Fruit fly (Drosophila melanogaster) whole organism, embryonic: ENCODE data around the gene Alp10.

Experiments used
- Awh ChIP-seq: fragments of 200-800 bp; sonication (Bioruptor generic); IDR thresholded peaks from 2 replicates; pipeline ENCODE4, ENCODE4 v1.3.6; 2022; ENCODE audit warnings: missing biosample characterization, missing genetic modification characterization
- CG11456 ChIP-seq: fragments of 200-800 bp; sonication (Bioruptor generic); IDR thresholded peaks from 3 replicates; pipeline ENCODE4 v1.3.6; 2022; ENCODE audit warnings: missing biosample characterization, missing genetic modification characterization
- CG11696 ChIP-seq: fragments of 200-800 bp; sonication (Bioruptor generic); IDR thresholded peaks from 2 replicates; pipeline ENCODE4 v1.3.6; 2022; ENCODE audit warnings: missing biosample characterization, missing genetic modification characterization
- CG12236 ChIP-seq: fragments of 200-800 bp; sonication (Bioruptor generic); optimal IDR thresholded peaks from 2 replicates; lab custom pipeline; 2016; ENCODE audit warnings: missing biosample characterization, missing genetic modification characterization
- CG13894 ChIP-seq: fragments of 200-800 bp; sonication (Bioruptor generic); optimal IDR thresholded peaks from 3 replicates; lab custom pipeline; 2018; ENCODE audit warnings: missing biosample characterization, mild to moderate bottlenecking, missing genetic modification characterization, moderate library complexity
- CG1603 ChIP-seq: fragments of 200-800 bp; sonication (Bioruptor generic); optimal IDR thresholded peaks from 2 replicates; lab custom pipeline; 2019; ENCODE audit warnings: missing biosample characterization, mild to moderate bottlenecking, missing genetic modification characterization, moderate library complexity
- CG17385 ChIP-seq: fragments of 200-800 bp; sonication (Bioruptor generic); optimal IDR thresholded peaks from 3 replicates; lab custom pipeline; 2018; ENCODE audit warnings: missing biosample characterization, mild to moderate bottlenecking, missing genetic modification characterization
- CG17568 ChIP-seq: fragments of 200-800 bp; sonication (Bioruptor generic); optimal IDR thresholded peaks from 2 replicates; lab custom pipeline; 2018; ENCODE audit warnings: missing biosample characterization, mild to moderate bottlenecking, missing genetic modification characterization, moderate library complexity
- CG2678 ChIP-seq: fragments of 200-800 bp; sonication (Bioruptor generic); optimal IDR thresholded peaks from 3 replicates; lab custom pipeline; 2019; ENCODE audit warnings: missing biosample characterization, mild to moderate bottlenecking, missing genetic modification characterization, moderate library complexity
- CG30403 ChIP-seq: fragments of 200-800 bp; sonication (Bioruptor generic); optimal IDR thresholded peaks from 3 replicates; lab custom pipeline; 2016; ENCODE audit warnings: missing biosample characterization, missing genetic modification characterization
- CG31224 ChIP-seq: fragments of 200-800 bp; sonication (Bioruptor generic); IDR thresholded peaks from 2 replicates; pipeline ENCODE4 v1.3.6; 2022; ENCODE audit warnings: missing biosample characterization, missing genetic modification characterization
- CG33557 ChIP-seq: fragments of 200-800 bp; sonication (Bioruptor generic); optimal IDR thresholded peaks from 2 replicates; lab custom pipeline; 2019; ENCODE audit warnings: missing biosample characterization, mild to moderate bottlenecking, missing genetic modification characterization, moderate library complexity
- CG6175 ChIP-seq: fragments of 200-800 bp; sonication (Bioruptor generic); IDR thresholded peaks from 3 replicates; pipeline ENCODE4 v1.3.6; 2022; ENCODE audit warnings: missing biosample characterization, missing genetic modification characterization
- CG6254 ChIP-seq: fragments of 200-800 bp; sonication (Bioruptor generic); optimal IDR thresholded peaks from 3 replicates; lab custom pipeline; 2017; ENCODE audit warnings: mild to moderate bottlenecking, missing biosample characterization, missing genetic modification reagents, missing genetic modification characterization
- CG6854 ChIP-seq: fragments of 200-800 bp; sonication (Bioruptor generic); optimal IDR thresholded peaks from 3 replicates; lab custom pipeline; 2017; ENCODE audit warnings: missing biosample characterization, mild to moderate bottlenecking, missing genetic modification characterization
- CG7372 ChIP-seq: fragments of 200-800 bp; sonication (Bioruptor generic); IDR thresholded peaks from 2 replicates; pipeline ENCODE4 v1.3.6; 2022; ENCODE audit warnings: missing biosample characterization, missing genetic modification characterization
- CG7987 ChIP-seq: fragments of 200-800 bp; sonication (Bioruptor generic); optimal IDR thresholded peaks from 2 replicates; lab custom pipeline; 2018; ENCODE audit warnings: missing biosample characterization, mild to moderate bottlenecking, missing genetic modification characterization, moderate library complexity
- CG8765 ChIP-seq: fragments of 200-800 bp; sonication (Bioruptor generic); IDR thresholded peaks from 2 replicates; pipeline ENCODE4 v1.3.6; 2022; ENCODE audit warnings: missing biosample characterization, missing genetic modification characterization
- CG8924 ChIP-seq: fragments of 200-800 bp; optimal IDR thresholded peaks from 3 replicates; lab custom pipeline; 2019; ENCODE audit warnings: missing biosample characterization, mild to moderate bottlenecking, missing genetic modification characterization, moderate library complexity
- CG9932 ChIP-seq: fragments of 200-800 bp; sonication (Bioruptor generic); IDR thresholded peaks from 2 replicates; pipeline ENCODE4 v1.3.6; 2022; ENCODE audit warnings: missing biosample characterization, missing genetic modification characterization
- Chrac-16 ChIP-seq: fragments of 200-800 bp; sonication (Bioruptor generic); optimal IDR thresholded peaks from 3 replicates; lab custom pipeline; 2016; ENCODE audit warnings: missing biosample characterization, missing genetic modification characterization
- Dek ChIP-seq: fragments of 200-800 bp; sonication (Bioruptor generic); optimal IDR thresholded peaks from 3 replicates; lab custom pipeline; 2019; ENCODE audit warnings: missing biosample characterization, mild to moderate bottlenecking, missing genetic modification characterization, moderate library complexity
- Dfd ChIP-seq, 2 experiments: fragments of >200 bp; optimal IDR thresholded peaks; 2 replicates each; lab custom pipeline; 2017; ENCODE audit warnings: missing biosample characterization in 2 of 2, missing genetic modification characterization in 2 of 2
- Dip3 ChIP-seq: fragments of 200-800 bp; sonication (Bioruptor generic); optimal IDR thresholded peaks from 3 replicates; lab custom pipeline; 2016; ENCODE audit warnings: missing biosample characterization, missing genetic modification characterization
- Drgx ChIP-seq: fragments of 200-800 bp; sonication (Bioruptor generic); IDR thresholded peaks from 2 replicates; pipeline ENCODE4 v1.3.6; 2022; ENCODE audit warnings: missing biosample characterization, missing genetic modification characterization
- Ets65A ChIP-seq: fragments of 200-800 bp; sonication (Bioruptor generic); peaks from one replicate; lab custom pipeline; 2016; ENCODE audit warnings: missing biosample characterization, missing genetic modification characterization
- Fer3 ChIP-seq: fragments of 200-800 bp; sonication (Bioruptor generic); optimal IDR thresholded peaks from 2 replicates; lab custom pipeline; 2018; ENCODE audit warnings: missing biosample characterization, mild to moderate bottlenecking, missing genetic modification characterization, moderate library complexity
- HmgD ChIP-seq: fragments of 200-800 bp; sonication (Bioruptor generic); optimal IDR thresholded peaks from 3 replicates; lab custom pipeline; 2016; ENCODE audit warnings: missing biosample characterization, missing genetic modification characterization
- Kr ChIP-seq: fragments of 200-800 bp; sonication (Bioruptor generic); optimal IDR thresholded peaks from 2 replicates; lab custom pipeline; 2017; ENCODE audit warnings: missing biosample characterization, mild to moderate bottlenecking, missing genetic modification characterization
- Meics ChIP-seq: fragments of 200-800 bp; sonication (Bioruptor generic); optimal IDR thresholded peaks from 2 replicates; lab custom pipeline; 2017; ENCODE audit warnings: missing biosample characterization, mild to moderate bottlenecking, missing genetic modification characterization
- Pdp1 ChIP-seq, 2 experiments: fragments of 200-800 bp; sonication (Bioruptor generic); optimal IDR thresholded peaks; 3 replicates each; lab custom pipeline; 2016; ENCODE audit warnings: missing biosample characterization in 2 of 2, missing genetic modification characterization in 2 of 2, mild to moderate bottlenecking in 1 of 2, moderate library complexity in 1 of 2
- Sry-β ChIP-seq: fragments of 200-800 bp; sonication (Bioruptor generic); optimal IDR thresholded peaks from 2 replicates; lab custom pipeline; 2018; ENCODE audit warnings: missing biosample characterization, mild to moderate bottlenecking, missing genetic modification characterization, moderate library complexity
- abd-A ChIP-seq: fragments of 200-800 bp; sonication (Bioruptor generic); optimal IDR thresholded peaks from 3 replicates; lab custom pipeline; 2019; ENCODE audit warnings: missing biosample characterization, mild to moderate bottlenecking, missing genetic modification characterization, moderate library complexity
- cad ChIP-seq: fragments of >200 bp; optimal IDR thresholded peaks from 2 replicates; lab custom pipeline; 2017; ENCODE audit warnings: missing biosample characterization, missing genetic modification characterization
- ci ChIP-seq: fragments of 200-800 bp; sonication (Bioruptor generic); IDR thresholded peaks from 3 replicates; pipeline ENCODE4 v1.3.6; 2022; ENCODE audit warnings: missing biosample characterization, missing genetic modification characterization
- crol ChIP-seq: fragments of 200-800 bp; sonication (Bioruptor generic); IDR thresholded peaks from 2 replicates; pipeline ENCODE4 v1.3.6; 2022; ENCODE audit warnings: missing biosample characterization, missing genetic modification characterization
- dati ChIP-seq: fragments of 200-800 bp; sonication (Bioruptor generic); IDR thresholded peaks from 2 replicates; pipeline ENCODE4 v1.3.6; 2022; ENCODE audit warnings: missing biosample characterization, missing genetic modification characterization
- hbn ChIP-seq: fragments of 200-800 bp; sonication (Bioruptor generic); IDR thresholded peaks from 2 replicates; pipeline ENCODE4 v1.3.6; 2022; ENCODE audit warnings: missing biosample characterization, missing genetic modification characterization; ENCODE audit not compliant: partially characterized antibody
- jing ChIP-seq: fragments of 200-800 bp; sonication (Bioruptor generic); optimal IDR thresholded peaks from 2 replicates; lab custom pipeline; 2018; ENCODE audit warnings: missing biosample characterization, mild to moderate bottlenecking, missing genetic modification characterization
- oc ChIP-seq: fragments of 200-800 bp; sonication (Bioruptor generic); optimal IDR thresholded peaks from 2 replicates; lab custom pipeline; 2018; ENCODE audit warnings: missing biosample characterization, mild to moderate bottlenecking, missing genetic modification characterization, moderate library complexity
- pb ChIP-seq: fragments of 200-800 bp; sonication (Bioruptor generic); optimal IDR thresholded peaks from 3 replicates; lab custom pipeline; 2016; ENCODE audit warnings: missing biosample characterization, missing genetic modification characterization
- schlank ChIP-seq: fragments of 200-800 bp; sonication (Bioruptor generic); optimal IDR thresholded peaks from 2 replicates; lab custom pipeline; 2018; ENCODE audit warnings: missing biosample characterization, mild to moderate bottlenecking, missing genetic modification characterization
- sens ChIP-seq: fragments of 200-800 bp; sonication (Bioruptor generic); peaks from one replicate; lab custom pipeline; 2016; ENCODE audit warnings: missing biosample characterization, missing genetic modification characterization
- slp2 ChIP-seq: fragments of 200-800 bp; sonication (Bioruptor generic); optimal IDR thresholded peaks from 2 replicates; lab custom pipeline; 2016; ENCODE audit warnings: missing biosample characterization, missing genetic modification characterization
- stc ChIP-seq: fragments of 200-800 bp; sonication (Bioruptor generic); IDR thresholded peaks from 2 replicates; pipeline ENCODE4 v1.3.6; 2022; ENCODE audit warnings: missing biosample characterization, missing genetic modification characterization
- vfl ChIP-seq: fragments of 200-800 bp; sonication (Bioruptor generic); optimal IDR thresholded peaks from 2 replicates; lab custom pipeline; 2016; ENCODE audit warnings: missing biosample characterization, missing genetic modification characterization

The Alp10 gene

dm6 chr3L:5579762-5580161 is 15.3 kb downstream of the Alp10 start:
- TF ChIP-seq Meics: no peak
- no peak for TF ChIP-seq schlank (tag; lab: Kevin White, UChicago)
- no peak for TF ChIP-seq stc (GFP tag; lab: Robert Waterston, UW)
- TF ChIP-seq Sry-β: no peak
- no peak for TF ChIP-seq CG1603 (tag; lab: Kevin White, UChicago)
- 0 out of 3 replicates have a peak, but pooled peaks have one; percentile 15 for TF ChIP-seq ci
- TF ChIP-seq Drgx (GFP tag; lab: Robert Waterston, UW): peak; percentile 80
- 0 out of 3 replicates have a peak, but pooled peaks have one; percentile 46 for TF ChIP-seq CG11456 (GFP tag; lab: Robert Waterston, UW)
- 0 out of 2 replicates have a peak, but pooled peaks have one; percentile 34 for TF ChIP-seq CG9932 (GFP tag; lab: Robert Waterston, UW)
- TF ChIP-seq Ets65A (GFP tag; lab: Kevin White, UChicago): peak; percentile 89
- peak; percentile 30 for TF ChIP-seq sens

dm6 chr3L:5578595-5578994 is 16.5 kb downstream of the Alp10 start:
- TF ChIP-seq dati (GFP tag; lab: Robert Waterston, UW) (no peak), oc (tag; lab: Kevin White, UChicago) (peak; percentile 79), CG13894 (tag; lab: Kevin White, UChicago) (peak; percentile 11), CG17568 (GFP tag; lab: Kevin White, UChicago) (no peak), CG11696 (GFP tag; lab: Robert Waterston, UW) (no peak), CG31224 (GFP tag; lab: Robert Waterston, UW) (no peak), abd-A (tag; lab: Kevin White, UChicago) (peak; percentile 30), crol (GFP tag; lab: Robert Waterston, UW) (no peak), Pdp1 (GFP tag; optimal IDR thresholded peaks at IDR 0.05; lab: Kevin White, UChicago) (peak in 1 of 2 experiments; percentile 94), Kr (GFP tag; lab: Kevin White, UChicago) (no peak), hbn (GFP tag; lab: Robert Waterston, UW) (no peak), CG7372 (GFP tag; lab: Robert Waterston, UW) (peak; percentile 32; the same call in 1 of the 2 replicates), Awh (GFP tag; lab: Robert Waterston, UW) (0 out of 2 replicates have a peak, but pooled peaks have one; percentile 26)

dm6 chr3L:5577250-5578138 is 17.6 kb downstream of the Alp10 start, which contains the start of gene Msr-110:
TSS of gene Msr-110 (minus strand) at chr3L:5577348.
- TF ChIP-seq jing (GFP tag; lab: Kevin White, UChicago) (peak; percentile 78), CG2678 (peak; percentile 96), Dip3 (GFP tag; lab: Kevin White, UChicago) (peak; percentile 70), Fer3 (tag; lab: Kevin White, UChicago) (peak; percentile 94), HmgD (GFP tag; lab: Kevin White, UChicago) (no peak), CG12236 (GFP tag; lab: Kevin White, UChicago) (peak; percentile 33), Chrac-16 (peak; percentile 65), Dfd (GFP tag; optimal IDR thresholded peaks at IDR 0.05; lab: Kevin White, UChicago) (no peak), CG8924 (tag; lab: Kevin White, UChicago) (peak; percentile 89), CG6254 (GFP tag; lab: Kevin White, UChicago) (peak; percentile 71), crol (GFP tag; lab: Robert Waterston, UW) (no peak), CG33557 (GFP tag; lab: Kevin White, UChicago) (no peak), CG6175 (GFP tag; lab: Robert Waterston, UW) (peak; percentile 52; the same call in 2 of the 3 replicates), CG6854 (GFP tag; lab: Kevin White, UChicago) (peak; percentile 85), Dek (tag; lab: Kevin White, UChicago) (peak; percentile 93), pb (GFP tag; lab: Kevin White, UChicago) (peak; percentile 66), vfl (GFP tag; lab: Kevin White, UChicago) (peak; percentile 39), CG7987 (GFP tag; lab: Kevin White, UChicago) (peak; percentile 69), CG8765 (GFP tag; lab: Robert Waterston, UW) (peak; percentile 39; the same call in 1 of the 2 replicates), CG30403 (GFP tag; lab: Kevin White, UChicago) (peak; percentile 85), slp2 (GFP tag; lab: Kevin White, UChicago) (peak; percentile 80), CG17385 (peak; percentile 88), cad (no peak)
